Worm (Caenorhabditis elegans) whole organism, L4 larva: Measurements from ENCODE around the gene ZK418.5.

Experiments used
- dmd-6 ChIP-seq: fragments of 200-800 bp; sonication (Bioruptor generic); IDR thresholded peaks from 2 replicates; pipeline ENCODE4 v1.3.6; 2022; ENCODE audit warnings: missing genetic modification reagents, missing genetic modification characterization, missing compliant biosample characterization
- hlh-30 ChIP-seq: sonication (generic microtip); optimal IDR thresholded peaks from 2 replicates; lab custom pipeline; 2017; ENCODE audit warnings: antibody characterized with exemption, mild to moderate bottlenecking, missing genetic modification characterization, missing compliant biosample characterization; ENCODE audit not compliant: insufficient read depth
- nhr-10 ChIP-seq: fragments of 150-350 bp; optimal IDR thresholded peaks from 2 replicates; lab custom pipeline; 2014; ENCODE audit warnings: missing biosample characterization, missing genetic modification characterization
- unc-62 ChIP-seq, 3 experiments: fragments of 150-350 bp in 1 of 3; sonication (generic microtip); optimal IDR thresholded peaks in 2 of 3; peaks in 1 of 3; 1 replicate in 1 of 3; 2 replicates in 2 of 3; lab custom pipeline; 2014 to 2017; ENCODE audit warnings: missing biosample characterization in 3 of 3, missing genetic modification characterization in 3 of 3, missing genetic modification reagents in 3 of 3, missing genotype in 1 of 3

ce11 chrIII:7107965-7108364, 34.3 kb upstream of the ZK418.5 start, which contains the start of gene odd-1:
- TF ChIP-seq nhr-10 (tag; lab: Kevin White, UChicago) = no peak
- TF ChIP-seq hlh-30 (tag; lab: Kevin White, UChicago) = no peak
- TF ChIP-seq dmd-6 (GFP tag; lab: Robert Waterston, UW) = peak; percentile 24; the same call in 1 of the 2 replicates
- no peak for TF ChIP-seq unc-62 (GFP tag; optimal IDR thresholded peaks at IDR 0.05 in 1 of 2; lab: Kevin White, UChicago)
- no peak for TF ChIP-seq unc-62 (tag; optimal IDR thresholded peaks at IDR 0.05; lab: Kevin White, UChicago)
